Fruit fly (Drosophila melanogaster): Measurements from ENCODE around the gene Ttc30.

Ttc30 gene

dm6 chr2L:13083423-13084079 lies 23.1 kb upstream of the Ttc30 start:
- TF ChIP-seq Chrac-16 (GFP tag; optimal IDR thresholded peaks at IDR 0.05) = peak; percentile 81
- no peak for TF ChIP-seq wor (GFP tag; IDR thresholded peaks at IDR 0.05)
- TF ChIP-seq CG7745 (tag; optimal IDR thresholded peaks at IDR 0.05) = no peak
- TF ChIP-seq klu (GFP tag; IDR thresholded peaks at IDR 0.05) = peak; percentile 90
- TF ChIP-seq Hr39 (optimal IDR thresholded peaks at IDR 0.05) = no peak
- TF ChIP-seq Myb (GFP tag; optimal IDR thresholded peaks at IDR 0.05) = peak; percentile 72
- peak; percentile 56 for TF ChIP-seq CG8089 (GFP tag; optimal IDR thresholded peaks at IDR 0.05)
- peak; percentile 76 for TF ChIP-seq CG17328 (GFP tag; IDR thresholded peaks at IDR 0.05)
- TF ChIP-seq Adf1 (GFP tag; IDR thresholded peaks at IDR 0.05) = peak; percentile 77
- TF ChIP-seq CG18262 (tag; optimal IDR thresholded peaks at IDR 0.05) = no peak
- TF ChIP-seq D19B (GFP tag; optimal IDR thresholded peaks at IDR 0.05) = peak; percentile 84
- no peak for TF ChIP-seq CG5180 (GFP tag; optimal IDR thresholded peaks at IDR 0.05)
- peak; percentile 70 to 89 for TF ChIP-seq chif (GFP tag; optimal IDR thresholded peaks at IDR 0.05)
- peak; percentile 61 for TF ChIP-seq CG10274 (GFP tag; optimal IDR thresholded peaks at IDR 0.05)
- no peak for TF ChIP-seq bbx (GFP tag; IDR thresholded peaks at IDR 0.05; ENCODE audit: partially characterized antibody)
- peak; percentile 91 for TF ChIP-seq C15 (GFP tag; IDR thresholded peaks at IDR 0.05)
- TF ChIP-seq Hr3 (GFP tag; optimal IDR thresholded peaks at IDR 0.05) = peak; percentile 73
- TF ChIP-seq sob (GFP tag; IDR thresholded peaks at IDR 0.05) = peak; percentile 95
- TF ChIP-seq gcm (GFP tag; optimal IDR thresholded peaks at IDR 0.05) = no peak
- TF ChIP-seq pfk (GFP tag; optimal IDR thresholded peaks at IDR 0.05) = no peak
- peak; percentile 91 for TF ChIP-seq pho (GFP tag; optimal IDR thresholded peaks at IDR 0.05)
- no peak for TF ChIP-seq gce (GFP tag; IDR thresholded peaks at IDR 0.05)
- peak; percentile 15; the same call in 1 of the 2 replicates for TF ChIP-seq Gsc (GFP tag; IDR thresholded peaks at IDR 0.05)
- peak; percentile 41 for TF ChIP-seq odd (GFP tag; optimal IDR thresholded peaks at IDR 0.05)
- TF ChIP-seq CG12155 (GFP tag; optimal IDR thresholded peaks at IDR 0.05) = peak; percentile 84
- peak; percentile 65 for TF ChIP-seq repo (GFP tag; optimal IDR thresholded peaks at IDR 0.05)
- TF ChIP-seq NC2α (GFP tag; optimal IDR thresholded peaks at IDR 0.05) = peak; percentile 3
- TF ChIP-seq D (optimal IDR thresholded peaks at IDR 0.05) = no peak
- TF ChIP-seq D (GFP tag; optimal IDR thresholded peaks at IDR 0.05) = peak; percentile 19
- peak; percentile 61 for TF ChIP-seq CG18476 (GFP tag; optimal IDR thresholded peaks at IDR 0.05)
- TF ChIP-seq E2f2 (GFP tag; IDR thresholded peaks at IDR 0.05) = peak; percentile 62
- TF ChIP-seq HmgD (GFP tag; optimal IDR thresholded peaks at IDR 0.05) = peak; percentile 41
- TF ChIP-seq dm (GFP tag; optimal IDR thresholded peaks at IDR 0.05) = peak; percentile 51
- peak; percentile 80 to 81 for TF ChIP-seq Hr51 (GFP tag; optimal IDR thresholded peaks at IDR 0.05)
- TF ChIP-seq Xbp1 (GFP tag; optimal IDR thresholded peaks at IDR 0.05) = peak; percentile 79
- peak; percentile 83 for TF ChIP-seq CG4730 (GFP tag; IDR thresholded peaks at IDR 0.05)
- TF ChIP-seq Rx (GFP tag; IDR thresholded peaks at IDR 0.05) = peak; percentile 76
- peak; percentile 89 to 93 for TF ChIP-seq dpn (GFP tag; optimal IDR thresholded peaks at IDR 0.05)
- peak; percentile 72 for TF ChIP-seq Drgx (GFP tag; IDR thresholded peaks at IDR 0.05)
- peak; percentile 83 for TF ChIP-seq sd (tag; optimal IDR thresholded peaks at IDR 0.05)
- TF ChIP-seq CG10147 (GFP tag; optimal IDR thresholded peaks at IDR 0.05) = peak; percentile 89
- peak; percentile 86 for TF ChIP-seq otp (GFP tag; IDR thresholded peaks at IDR 0.05)
- peak; percentile 82; the same call in 2 of the 3 replicates for TF ChIP-seq H15 (GFP tag; IDR thresholded peaks at IDR 0.05)
- TF ChIP-seq CG3995 (GFP tag; optimal IDR thresholded peaks at IDR 0.05) = peak; percentile 33
- TF ChIP-seq CG17361 (GFP tag; IDR thresholded peaks at IDR 0.05) = peak; percentile 75
- TF ChIP-seq lov (optimal IDR thresholded peaks at IDR 0.05) = no peak
- no peak; the same call in 2 of the 3 replicates for TF ChIP-seq lov (GFP tag; IDR thresholded peaks at IDR 0.05)
- TF ChIP-seq Optix (GFP tag; IDR thresholded peaks at IDR 0.05) = 0 out of 3 replicates have a peak, but pooled peaks have one; percentile 47
- no peak for TF ChIP-seq CG14860 (GFP tag; IDR thresholded peaks at IDR 0.05; ENCODE audit: partially characterized antibody)
- peak; percentile 88 for TF ChIP-seq CG7786 (GFP tag; optimal IDR thresholded peaks at IDR 0.05)
- peak; percentile 60 for TF ChIP-seq Six4 (GFP tag; optimal IDR thresholded peaks at IDR 0.05)

Data from whole organism, embryonic.